Fruit fly (Drosophila melanogaster) whole organism, embryonic: ENCODE data around the gene scrib.

Experiments
- CG10462 ChIP-seq: fragments of 200-800 bp; sonication (Bioruptor generic); optimal IDR thresholded peaks from 2 replicates; lab custom pipeline; 2016; ENCODE audit warnings: missing biosample characterization, missing genetic modification characterization
- gt ChIP-seq: fragments of 200-800 bp; sonication (Bioruptor generic); IDR thresholded peaks from 2 replicates; pipeline ENCODE4 v1.3.6; 2022; ENCODE audit warnings: missing biosample characterization, missing genetic modification characterization
- mirr ChIP-seq: fragments of 200-800 bp; sonication (Bioruptor generic); optimal IDR thresholded peaks from 3 replicates; lab custom pipeline; 2018; ENCODE audit warnings: missing biosample characterization, mild to moderate bottlenecking, missing genetic modification characterization

dm6 chr3R:26636388-26636787 lies 100.2 kb downstream of the scrib start, which contains the start of gene TwdlS:
- no peak for TF ChIP-seq gt (GFP tag; lab: Robert Waterston, UW)
- TF ChIP-seq CG10462: no peak
- TF ChIP-seq mirr: no peak
